Fruit fly (Drosophila melanogaster) whole organism, prepupa: ENCODE measurements around the gene CG31789.

Experiments
- Blimp-1 ChIP-seq: fragments of 200-800 bp; sonication (Bioruptor generic); optimal IDR thresholded peaks from 3 replicates; lab custom pipeline; 2017; ENCODE audit warnings: missing biosample characterization, missing genetic modification characterization, mild to moderate bottlenecking, moderate library complexity, missing genetic modification reagents
- CG11902 ChIP-seq: fragments of 200-800 bp; sonication (Bioruptor generic); optimal IDR thresholded peaks from 3 replicates; lab custom pipeline; 2016; ENCODE audit warnings: missing biosample characterization, missing genetic modification characterization
- CG1621 ChIP-seq: fragments of 200-800 bp; sonication (Bioruptor generic); optimal IDR thresholded peaks from 3 replicates; lab custom pipeline; 2018; ENCODE audit warnings: missing biosample characterization, mild to moderate bottlenecking, missing genetic modification characterization
- CG16779 ChIP-seq: fragments of 200-800 bp; sonication (Bioruptor generic); optimal IDR thresholded peaks from 3 replicates; lab custom pipeline; 2017; ENCODE audit warnings: missing biosample characterization, mild to moderate bottlenecking, missing genetic modification characterization
- CG3032 ChIP-seq: fragments of 200-800 bp; optimal IDR thresholded peaks from 2 replicates; lab custom pipeline; 2019; ENCODE audit warnings: missing biosample characterization, mild to moderate bottlenecking, missing genetic modification characterization, moderate library complexity
- CG31627 ChIP-seq: fragments of 200-800 bp; sonication (Bioruptor generic); optimal IDR thresholded peaks from 3 replicates; lab custom pipeline; 2016; ENCODE audit warnings: missing biosample characterization, missing genetic modification characterization
- CG32006 ChIP-seq: fragments of 200-800 bp; sonication (Bioruptor generic); optimal IDR thresholded peaks from 3 replicates; lab custom pipeline; 2017; ENCODE audit warnings: missing biosample characterization, mild to moderate bottlenecking, missing genetic modification characterization
- CG6163 ChIP-seq: fragments of 200-800 bp; sonication (Bioruptor generic); IDR thresholded peaks from 3 replicates; pipeline ENCODE4 v1.3.6; 2022; ENCODE audit warnings: missing biosample characterization, missing genetic modification characterization
- CG6276 ChIP-seq: fragments of 200-800 bp; sonication (Bioruptor generic); optimal IDR thresholded peaks from 2 replicates; lab custom pipeline; 2017; ENCODE audit warnings: missing biosample characterization, mild to moderate bottlenecking, missing genetic modification characterization
- CG6792 ChIP-seq: fragments of 200-800 bp; sonication (Bioruptor generic); optimal IDR thresholded peaks from 3 replicates; lab custom pipeline; 2016; ENCODE audit warnings: missing biosample characterization, missing genetic modification characterization
- CG7368 ChIP-seq: fragments of 200-800 bp; sonication (Bioruptor generic); optimal IDR thresholded peaks from 3 replicates; lab custom pipeline; 2016; ENCODE audit warnings: missing biosample characterization, missing genetic modification characterization
- CG8119 ChIP-seq: fragments of 200-800 bp; sonication (Bioruptor generic); IDR thresholded peaks from 3 replicates; pipeline ENCODE4 v1.3.6; 2022; ENCODE audit warnings: missing biosample characterization, missing genetic modification characterization
- CG8632 ChIP-seq: fragments of 200-800 bp; sonication (Bioruptor generic); optimal IDR thresholded peaks from 3 replicates; lab custom pipeline; 2016; ENCODE audit warnings: missing biosample characterization, missing genetic modification characterization
- CG9139 ChIP-seq: fragments of 200-800 bp; sonication (Bioruptor generic); optimal IDR thresholded peaks from 3 replicates; lab custom pipeline; 2017; ENCODE audit warnings: missing biosample characterization, mild to moderate bottlenecking, missing genetic modification characterization
- Eip75B ChIP-seq: fragments of 200-800 bp; sonication (Bioruptor generic); optimal IDR thresholded peaks from 3 replicates; lab custom pipeline; 2016; ENCODE audit warnings: missing biosample characterization, missing genetic modification characterization
- Eip78C ChIP-seq: fragments of 200-800 bp; sonication (Bioruptor generic); peaks from one replicate; lab custom pipeline; 2016; ENCODE audit warnings: missing biosample characterization, missing genetic modification characterization
- Eip93F ChIP-seq: fragments of 200-800 bp; sonication (Bioruptor generic); optimal IDR thresholded peaks from 2 replicates; lab custom pipeline; 2016; ENCODE audit warnings: missing biosample characterization, mild to moderate bottlenecking, missing genetic modification characterization
- Gug ChIP-seq: fragments of 200-800 bp; sonication (Bioruptor generic); IDR thresholded peaks from 2 replicates; pipeline ENCODE4 v1.3.6; 2022; ENCODE audit warnings: missing biosample characterization, missing genetic modification characterization
- Hr38 ChIP-seq: sonication (Bioruptor generic); optimal IDR thresholded peaks from 2 replicates; lab custom pipeline; 2016; ENCODE audit warnings: missing biosample characterization, missing genetic modification characterization
- Hr39 ChIP-seq: fragments of 200-800 bp; sonication (Bioruptor generic); optimal IDR thresholded peaks from 2 replicates; lab custom pipeline; 2016; ENCODE audit warnings: missing biosample characterization, missing genetic modification characterization
- Hr4 ChIP-seq: fragments of 200-800 bp; sonication (Bioruptor generic); optimal IDR thresholded peaks from 3 replicates; lab custom pipeline; 2016; ENCODE audit warnings: missing biosample characterization, missing genetic modification characterization
- Lpt ChIP-seq: fragments of 200-800 bp; sonication (Bioruptor generic); optimal IDR thresholded peaks from 3 replicates; lab custom pipeline; 2016; ENCODE audit warnings: missing biosample characterization, missing genetic modification characterization
- OdsH ChIP-seq: fragments of 200-800 bp; sonication (Bioruptor generic); optimal IDR thresholded peaks from 3 replicates; lab custom pipeline; 2016; ENCODE audit warnings: missing biosample characterization, missing genetic modification characterization
- Smox ChIP-seq: fragments of 200-800 bp; sonication (Bioruptor generic); optimal IDR thresholded peaks from 3 replicates; lab custom pipeline; 2016; ENCODE audit warnings: missing biosample characterization, missing genetic modification characterization
- Sox102F ChIP-seq: fragments of 200-800 bp; sonication (Bioruptor generic); optimal IDR thresholded peaks from 2 replicates; lab custom pipeline; 2016; ENCODE audit warnings: missing biosample characterization, mild to moderate bottlenecking, missing genetic modification characterization
- achi ChIP-seq: fragments of 200-800 bp; sonication (Bioruptor generic); optimal IDR thresholded peaks from 3 replicates; lab custom pipeline; 2016; ENCODE audit warnings: missing biosample characterization, missing genetic modification characterization
- cyc ChIP-seq: fragments of 200-800 bp; sonication (Bioruptor generic); optimal IDR thresholded peaks from 3 replicates; lab custom pipeline; 2016; ENCODE audit warnings: missing biosample characterization, missing genetic modification characterization
- dac ChIP-seq: fragments of 200-800 bp; sonication (Bioruptor generic); optimal IDR thresholded peaks from 2 replicates; lab custom pipeline; 2017; ENCODE audit warnings: missing biosample characterization, mild to moderate bottlenecking, missing genetic modification characterization
- esn ChIP-seq: fragments of 200-800 bp; sonication (Bioruptor generic); optimal IDR thresholded peaks from 2 replicates; lab custom pipeline; 2016; ENCODE audit warnings: missing biosample characterization, mild to moderate bottlenecking, missing genetic modification characterization, moderate library complexity
- fd59A ChIP-seq: fragments of 200-800 bp; sonication (Bioruptor generic); optimal IDR thresholded peaks from 2 replicates; lab custom pipeline; 2017; ENCODE audit warnings: missing biosample characterization, mild to moderate bottlenecking, missing genetic modification characterization, missing genetic modification reagents
- fkh ChIP-seq: fragments of 200-800 bp; sonication (Bioruptor generic); optimal IDR thresholded peaks from 3 replicates; lab custom pipeline; 2017; ENCODE audit warnings: missing biosample characterization, mild to moderate bottlenecking, missing genetic modification characterization, moderate library complexity
- pdm3 ChIP-seq: fragments of 200-800 bp; sonication (Bioruptor generic); optimal IDR thresholded peaks from 3 replicates; lab custom pipeline; 2016; ENCODE audit warnings: missing biosample characterization, missing genetic modification characterization
- salr ChIP-seq, 2 experiments: fragments of 200-800 bp; sonication (Bioruptor generic); optimal IDR thresholded peaks; 3 replicates each; lab custom pipeline; 2016 to 2018; ENCODE audit warnings: missing biosample characterization in 2 of 2, missing genetic modification characterization in 2 of 2, mild to moderate bottlenecking in 1 of 2
- ss ChIP-seq, 2 experiments: fragments of 200-800 bp; sonication (Bioruptor generic); optimal IDR thresholded peaks; 2 replicates in 1 of 2; 3 replicates in 1 of 2; lab custom pipeline; 2017 to 2018; ENCODE audit warnings: mild to moderate bottlenecking in 2 of 2, missing biosample characterization in 2 of 2, missing genetic modification characterization in 2 of 2, moderate library complexity in 1 of 2
- svp ChIP-seq: fragments of 200-800 bp; sonication (Bioruptor generic); peaks from one replicate; lab custom pipeline; 2016; ENCODE audit warnings: missing biosample characterization, missing genetic modification characterization

Gene CG31789

DNA sequence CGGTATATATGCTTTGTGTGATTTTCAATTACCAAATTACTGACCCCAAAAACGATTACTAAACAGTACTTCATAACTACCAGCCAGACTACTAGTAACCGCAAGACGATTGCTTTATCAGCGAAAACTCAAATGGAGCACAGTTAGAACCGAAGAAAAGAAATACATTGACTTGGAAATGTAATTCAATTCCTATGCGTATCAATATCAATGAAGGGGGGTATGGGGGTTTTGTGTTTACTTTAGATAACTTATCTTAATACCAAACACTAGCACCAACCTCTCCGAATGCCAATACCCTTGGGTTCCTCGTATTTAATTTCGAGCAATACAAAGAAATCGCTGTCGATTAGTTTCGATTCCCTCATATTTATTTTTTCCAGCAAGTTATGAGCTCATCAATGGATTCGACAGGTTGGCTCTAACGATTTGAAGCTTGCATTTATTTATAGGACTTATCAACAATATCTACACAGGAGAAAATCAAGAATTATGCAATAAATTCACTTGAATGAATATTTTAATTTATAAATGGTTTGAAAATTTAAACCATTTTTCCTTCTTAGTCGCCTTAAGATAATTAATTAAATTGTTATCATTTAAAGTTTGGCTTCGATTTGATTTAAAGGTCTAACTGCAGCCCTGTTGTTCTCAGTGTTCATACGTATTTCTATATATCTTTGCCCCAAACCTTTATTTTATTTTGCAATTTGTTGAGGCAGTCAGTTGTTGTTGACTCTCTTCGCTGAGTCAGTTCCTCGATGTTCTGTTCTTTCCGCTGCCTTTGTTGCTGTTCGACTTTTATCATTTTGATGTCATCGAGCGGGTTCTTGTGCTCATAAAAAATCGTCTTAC is 15.9 kb downstream of the CG31789 start (continued):
- no peak for TF ChIP-seq Hr38 (GFP tag; lab: Kevin White, UChicago)
- peak; percentile 56 for TF ChIP-seq CG32006 (GFP tag; lab: Kevin White, UChicago)
- peak; percentile 86 for TF ChIP-seq Hr39 (GFP tag; lab: Kevin White, UChicago)
- TF ChIP-seq fkh = peak; percentile 97
- peak; percentile 54; the same call in 1 of the 3 replicates for TF ChIP-seq CG8119 (GFP tag; lab: Robert Waterston, UW)
- peak; percentile 60 for TF ChIP-seq Blimp-1 (GFP tag; lab: Kevin White, UChicago)
- TF ChIP-seq CG6276 (GFP tag; lab: Kevin White, UChicago) = peak; percentile 40
- TF ChIP-seq OdsH (GFP tag; lab: Kevin White, UChicago) = peak; percentile 84
- peak; percentile 86 for TF ChIP-seq cyc (GFP tag; lab: Kevin White, UChicago)
- peak; percentile 80 for TF ChIP-seq pdm3 (GFP tag; lab: Kevin White, UChicago)
- TF ChIP-seq achi (GFP tag; lab: Kevin White, UChicago) = peak; percentile 80
- TF ChIP-seq Gug (GFP tag; lab: Robert Waterston, UW) = peak; percentile 39
- peak; percentile 78 for TF ChIP-seq CG7368 (GFP tag; lab: Kevin White, UChicago)
- peak; percentile 68 for TF ChIP-seq Eip75B
- peak; percentile 92 for TF ChIP-seq esn (GFP tag; lab: Kevin White, UChicago)
- no peak for TF ChIP-seq dac (GFP tag; lab: Kevin White, UChicago)
- TF ChIP-seq Smox = peak; percentile 89
- peak; percentile 75 for TF ChIP-seq CG3032
- TF ChIP-seq CG31627 = peak; percentile 85
- peak; percentile 40 to 56 for TF ChIP-seq ss (GFP tag; optimal IDR thresholded peaks at IDR 0.05; lab: Kevin White, UChicago)
- peak; percentile 77 for TF ChIP-seq CG6163 (GFP tag; lab: Robert Waterston, UW)
- peak; percentile 1 to 63 for TF ChIP-seq salr (GFP tag; optimal IDR thresholded peaks at IDR 0.05; lab: Kevin White, UChicago)
- TF ChIP-seq Lpt (GFP tag; lab: Kevin White, UChicago) = peak; percentile 15
- TF ChIP-seq CG11902 (GFP tag; lab: Kevin White, UChicago) = peak; percentile 80
- peak; percentile 71 for TF ChIP-seq Eip93F (GFP tag; lab: Kevin White, UChicago)
- peak; percentile 78 for TF ChIP-seq CG6792 (GFP tag; lab: Kevin White, UChicago)
- peak; percentile 83 for TF ChIP-seq Sox102F (GFP tag; lab: Kevin White, UChicago)
- peak; percentile 36 for TF ChIP-seq CG9139 (GFP tag; lab: Kevin White, UChicago)
- TF ChIP-seq Hr4 (GFP tag; lab: Kevin White, UChicago) = peak; percentile 32

DNA sequence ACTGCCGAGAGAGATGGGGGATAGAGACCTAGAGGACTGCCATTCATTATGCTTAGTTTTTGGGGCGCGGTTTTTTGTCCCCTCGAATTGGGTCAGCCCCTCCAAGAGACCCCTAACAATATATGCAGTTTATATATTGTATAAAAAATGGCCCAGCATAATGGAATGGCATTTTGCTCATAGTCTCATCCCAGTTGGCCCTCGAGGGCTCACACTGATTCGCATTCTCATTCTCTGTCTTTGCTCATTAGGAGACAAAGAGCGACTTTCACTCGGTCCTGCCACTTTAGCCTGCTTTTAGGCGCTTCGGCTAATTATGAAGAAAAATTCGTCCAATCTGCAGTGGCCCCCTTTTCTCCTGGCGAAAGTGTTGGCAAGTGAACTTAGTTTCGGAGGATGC is 17.7 kb downstream of the CG31789 start:
- TF ChIP-seq Eip78C (GFP tag; lab: Kevin White, UChicago) (peak; percentile 59), svp (GFP tag; lab: Kevin White, UChicago) (peak; percentile 51), Eip93F (GFP tag; lab: Kevin White, UChicago) (no peak), ss (GFP tag; optimal IDR thresholded peaks at IDR 0.05; lab: Kevin White, UChicago) (no peak), fd59A (GFP tag; lab: Kevin White, UChicago) (no peak), CG1621 (tag; lab: Kevin White, UChicago) (no peak), CG16779 (tag; lab: Kevin White, UChicago) (no peak), Hr39 (GFP tag; lab: Kevin White, UChicago) (no peak), CG8119 (GFP tag; lab: Robert Waterston, UW) (no peak)
- TF ChIP-seq, all 60 proteins: peak for 2

DNA sequence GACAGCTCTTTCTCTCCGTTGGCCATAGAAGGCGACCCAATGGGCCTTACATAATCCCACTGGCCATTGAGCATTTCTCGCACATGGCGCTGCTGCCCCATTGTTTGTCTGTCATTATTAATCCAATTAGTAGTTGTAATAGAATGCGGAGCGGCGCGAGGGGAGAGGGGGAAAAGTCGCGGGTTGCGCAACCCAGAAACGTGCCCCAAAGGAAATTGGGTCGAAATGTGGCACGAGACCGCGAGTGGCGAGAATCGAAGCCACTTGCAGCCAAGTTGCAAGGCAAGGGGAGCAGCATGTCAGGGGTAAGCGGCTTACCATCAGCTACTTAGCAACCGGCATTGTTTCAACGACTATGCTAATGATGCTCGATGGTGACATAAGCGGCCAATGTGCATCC is 18.6 kb downstream of the CG31789 start:
- no peak for TF ChIP-seq Gug (GFP tag; lab: Robert Waterston, UW)
- TF ChIP-seq CG8632 (GFP tag; lab: Kevin White, UChicago) = no peak
- TF ChIP-seq, all 60 proteins: peak for 0
